Fruit fly (Drosophila melanogaster) whole organism, embryonic: ENCODE results near the gene eIF2gamma.
A peak's percentile ranks its signal among the peaks of the same experiment; 100 is the strongest.

Experiments used
- Abd-B ChIP-seq: fragments of 200-800 bp; sonication (Bioruptor generic); optimal IDR thresholded peaks from 2 replicates; lab custom pipeline; 2018; ENCODE audit warnings: missing biosample characterization, mild to moderate bottlenecking, missing genetic modification characterization, moderate library complexity
- Aef1 ChIP-seq: fragments of 200-800 bp; sonication (Bioruptor generic); IDR thresholded peaks from 3 replicates; pipeline ENCODE4 v1.3.6; 2022; ENCODE audit warnings: missing biosample characterization, missing genetic modification characterization
- Atf-2 ChIP-seq: fragments of 200-800 bp; sonication (Bioruptor generic); optimal IDR thresholded peaks from 2 replicates; lab custom pipeline; 2016; ENCODE audit warnings: missing biosample characterization, missing genetic modification characterization
- C15 ChIP-seq: fragments of 200-800 bp; sonication (Bioruptor generic); IDR thresholded peaks from 3 replicates; pipeline ENCODE4 v1.3.6; 2022; ENCODE audit warnings: missing biosample characterization, missing genetic modification characterization
- CG10209 ChIP-seq: fragments of 200-800 bp; sonication (Bioruptor generic); optimal IDR thresholded peaks from 3 replicates; lab custom pipeline; 2017; ENCODE audit warnings: missing biosample characterization, mild to moderate bottlenecking, missing genetic modification characterization, missing genetic modification reagents
- CG10462 ChIP-seq: fragments of 200-800 bp; sonication (Bioruptor generic); optimal IDR thresholded peaks from 2 replicates; lab custom pipeline; 2016; ENCODE audit warnings: missing biosample characterization, missing genetic modification characterization
- CG14667 ChIP-seq: fragments of 200-800 bp; sonication (Bioruptor generic); IDR thresholded peaks from 2 replicates; pipeline ENCODE4 v1.3.6; 2022; ENCODE audit warnings: missing biosample characterization, missing genetic modification characterization
- CG15011 ChIP-seq: fragments of 200-800 bp; sonication (Bioruptor generic); optimal IDR thresholded peaks from 3 replicates; lab custom pipeline; 2018; ENCODE audit warnings: missing biosample characterization, mild to moderate bottlenecking, missing genetic modification characterization
- CG15601 ChIP-seq: fragments of 200-800 bp; sonication (Bioruptor generic); optimal IDR thresholded peaks from 3 replicates; lab custom pipeline; 2019; ENCODE audit warnings: missing biosample characterization, mild to moderate bottlenecking, missing genetic modification characterization, moderate library complexity
- CG1647 ChIP-seq: fragments of 200-800 bp; sonication (Bioruptor generic); optimal IDR thresholded peaks from 3 replicates; lab custom pipeline; 2016; ENCODE audit warnings: missing biosample characterization, missing genetic modification characterization
- CG1832 ChIP-seq: fragments of 200-800 bp; sonication (Bioruptor generic); optimal IDR thresholded peaks from 2 replicates; lab custom pipeline; 2017; ENCODE audit warnings: missing biosample characterization, mild to moderate bottlenecking, missing genetic modification characterization, inconsistent platforms
- CG2129 ChIP-seq: fragments of 200-800 bp; sonication (Bioruptor generic); IDR thresholded peaks from 2 replicates; pipeline ENCODE4 v1.3.6; 2022; ENCODE audit warnings: missing biosample characterization, missing genetic modification characterization; ENCODE audit not compliant: partially characterized antibody
- CG2202 ChIP-seq: fragments of 200-800 bp; sonication (Bioruptor generic); optimal IDR thresholded peaks from 2 replicates; lab custom pipeline; 2018; ENCODE audit warnings: missing biosample characterization, mild to moderate bottlenecking, missing genetic modification characterization
- CG2712 ChIP-seq: fragments of 200-800 bp; optimal IDR thresholded peaks from 3 replicates; lab custom pipeline; 2019; ENCODE audit warnings: missing biosample characterization, mild to moderate bottlenecking, missing genetic modification characterization, moderate library complexity
- CG30020 ChIP-seq: fragments of 200-800 bp; optimal IDR thresholded peaks from 2 replicates; lab custom pipeline; 2019; ENCODE audit warnings: missing biosample characterization, mild to moderate bottlenecking, missing genetic modification characterization, moderate library complexity
- CG42726 ChIP-seq: fragments of 200-800 bp; sonication (Bioruptor generic); IDR thresholded peaks from 2 replicates; pipeline ENCODE4 v1.3.6; 2022; ENCODE audit warnings: missing biosample characterization, missing genetic modification characterization; ENCODE audit not compliant: partially characterized antibody
- CG4328 ChIP-seq: fragments of 200-800 bp; sonication (Bioruptor generic); optimal IDR thresholded peaks from 3 replicates; lab custom pipeline; 2017; ENCODE audit warnings: missing biosample characterization, missing genetic modification reagents, missing genetic modification characterization
- CG6254 ChIP-seq: fragments of 200-800 bp; sonication (Bioruptor generic); optimal IDR thresholded peaks from 3 replicates; lab custom pipeline; 2017; ENCODE audit warnings: mild to moderate bottlenecking, missing biosample characterization, missing genetic modification reagents, missing genetic modification characterization
- CG7963 ChIP-seq: fragments of 200-800 bp; sonication (Bioruptor generic); IDR thresholded peaks from 3 replicates; pipeline ENCODE4 v1.3.6; 2022; ENCODE audit warnings: missing biosample characterization, missing genetic modification characterization; ENCODE audit not compliant: partially characterized antibody
- CG8924 ChIP-seq: fragments of 200-800 bp; optimal IDR thresholded peaks from 3 replicates; lab custom pipeline; 2019; ENCODE audit warnings: missing biosample characterization, mild to moderate bottlenecking, missing genetic modification characterization, moderate library complexity
- CrebB ChIP-seq: fragments of 200-800 bp; sonication (Bioruptor generic); optimal IDR thresholded peaks from 3 replicates; lab custom pipeline; 2018; ENCODE audit warnings: missing biosample characterization, mild to moderate bottlenecking, missing genetic modification characterization
- GATAe ChIP-seq: fragments of 200-800 bp; sonication (Bioruptor generic); conservative IDR thresholded peaks from 2 replicates; pipeline ENCODE4 v1.3.6; 2022; ENCODE audit warnings: missing biosample characterization, missing genetic modification characterization
- Hey ChIP-seq: fragments of 200-800 bp; sonication (Bioruptor generic); optimal IDR thresholded peaks from 3 replicates; lab custom pipeline; 2018; ENCODE audit warnings: missing biosample characterization, mild to moderate bottlenecking, missing genetic modification characterization
- Hmx ChIP-seq: fragments of 200-800 bp; sonication (Bioruptor generic); optimal IDR thresholded peaks from 2 replicates; lab custom pipeline; 2016; ENCODE audit warnings: missing biosample characterization, missing genetic modification characterization
- Hr39 ChIP-seq: fragments of >200 bp; optimal IDR thresholded peaks from 2 replicates; lab custom pipeline; 2017
- Oli ChIP-seq: fragments of 200-800 bp; sonication (Bioruptor generic); optimal IDR thresholded peaks from 2 replicates; lab custom pipeline; 2018; ENCODE audit warnings: missing biosample characterization, mild to moderate bottlenecking, missing genetic modification characterization, moderate library complexity
- Opbp ChIP-seq: fragments of 200-800 bp; sonication (Bioruptor generic); IDR thresholded peaks from 3 replicates; pipeline ENCODE4 v1.3.6; 2022; ENCODE audit warnings: missing biosample characterization, missing genetic modification characterization; ENCODE audit not compliant: partially characterized antibody
- Sox100B ChIP-seq: fragments of 200-800 bp; sonication (Bioruptor generic); optimal IDR thresholded peaks from 3 replicates; lab custom pipeline; 2018; ENCODE audit warnings: missing biosample characterization, mild to moderate bottlenecking, missing genetic modification characterization
- TFAM ChIP-seq: fragments of 200-800 bp; sonication (Bioruptor generic); optimal IDR thresholded peaks from 2 replicates; lab custom pipeline; 2017; ENCODE audit warnings: missing biosample characterization, missing genetic modification characterization, inconsistent platforms
- Taf1 ChIP-seq: fragments of 200-800 bp; sonication (Bioruptor generic); IDR thresholded peaks from 2 replicates; pipeline ENCODE4 v1.3.6; 2022; ENCODE audit warnings: missing biosample characterization, missing genetic modification characterization
- Xbp1 ChIP-seq: fragments of 200-800 bp; sonication (Bioruptor generic); optimal IDR thresholded peaks from 3 replicates; lab custom pipeline; 2016; ENCODE audit warnings: missing biosample characterization, mild to moderate bottlenecking, missing genetic modification characterization
- ab ChIP-seq: fragments of 200-800 bp; sonication (Bioruptor generic); optimal IDR thresholded peaks from 2 replicates; lab custom pipeline; 2016; ENCODE audit warnings: missing biosample characterization, missing genetic modification characterization
- ase ChIP-seq: fragments of 200-800 bp; sonication (Bioruptor generic); IDR thresholded peaks from 3 replicates; pipeline ENCODE4 v1.3.6; 2022; ENCODE audit warnings: missing biosample characterization, missing genetic modification characterization
- bcd ChIP-seq: fragments of 200-800 bp; sonication (Bioruptor generic); optimal IDR thresholded peaks from 2 replicates; lab custom pipeline; 2017; ENCODE audit warnings: missing biosample characterization, mild to moderate bottlenecking, missing genetic modification characterization
- bigmax ChIP-seq: fragments of 200-800 bp; sonication (Bioruptor generic); optimal IDR thresholded peaks from 2 replicates; lab custom pipeline; 2018; ENCODE audit warnings: missing biosample characterization, mild to moderate bottlenecking, missing genetic modification characterization
- bsh ChIP-seq, 2 experiments: fragments of 200-800 bp; sonication (Bioruptor generic); optimal IDR thresholded peaks; 2 replicates each; lab custom pipeline; 2017 to 2018; ENCODE audit warnings: mild to moderate bottlenecking in 2 of 2, missing biosample characterization in 2 of 2, missing genetic modification characterization in 2 of 2, moderate library complexity in 1 of 2
- chn ChIP-seq: fragments of 200-800 bp; sonication (Bioruptor generic); optimal IDR thresholded peaks from 2 replicates; lab custom pipeline; 2016; ENCODE audit warnings: missing biosample characterization, missing genetic modification characterization
- fd64A ChIP-seq: fragments of 200-800 bp; sonication (Bioruptor generic); optimal IDR thresholded peaks from 3 replicates; lab custom pipeline; 2018; ENCODE audit warnings: missing biosample characterization, mild to moderate bottlenecking, missing genetic modification characterization
- gem ChIP-seq: fragments of 200-800 bp; sonication (Bioruptor generic); optimal IDR thresholded peaks from 2 replicates; lab custom pipeline; 2019; ENCODE audit warnings: missing biosample characterization, mild to moderate bottlenecking, missing genetic modification characterization, moderate library complexity
- jing ChIP-seq: fragments of 200-800 bp; sonication (Bioruptor generic); optimal IDR thresholded peaks from 2 replicates; lab custom pipeline; 2018; ENCODE audit warnings: missing biosample characterization, mild to moderate bottlenecking, missing genetic modification characterization
- jumu ChIP-seq: fragments of 200-800 bp; sonication (Bioruptor generic); optimal IDR thresholded peaks from 3 replicates; lab custom pipeline; 2016; ENCODE audit warnings: missing biosample characterization, missing genetic modification characterization
- peb ChIP-seq: fragments of 200-800 bp; sonication (Bioruptor generic); IDR thresholded peaks from 2 replicates; pipeline ENCODE4 v1.3.6; 2022; ENCODE audit warnings: missing biosample characterization, missing genetic modification characterization
- repo ChIP-seq: fragments of 200-800 bp; sonication (Bioruptor generic); optimal IDR thresholded peaks from 2 replicates; lab custom pipeline; 2016; ENCODE audit warnings: missing biosample characterization, missing genetic modification characterization
- ssp ChIP-seq: fragments of 200-800 bp; sonication (Bioruptor generic); IDR thresholded peaks from 2 replicates; pipeline ENCODE4 v1.3.6; 2022; ENCODE audit warnings: missing biosample characterization, missing genetic modification characterization
- trem ChIP-seq: fragments of 200-800 bp; optimal IDR thresholded peaks from 3 replicates; lab custom pipeline; 2019; ENCODE audit warnings: missing biosample characterization, mild to moderate bottlenecking, missing genetic modification characterization, moderate library complexity
- ttk ChIP-seq: fragments of 200-800 bp; sonication (Bioruptor generic); IDR thresholded peaks from 2 replicates; pipeline ENCODE4 v2.1.2; 2022; ENCODE audit warnings: missing biosample characterization, missing genetic modification characterization
- vvl ChIP-seq: fragments of 200-800 bp; sonication (Bioruptor generic); IDR thresholded peaks from 2 replicates; pipeline ENCODE4 v1.3.6; 2022; ENCODE audit warnings: missing biosample characterization, missing genetic modification characterization
- zf30C ChIP-seq: fragments of 200-800 bp; sonication (Bioruptor generic); optimal IDR thresholded peaks from 3 replicates; lab custom pipeline; 2018; ENCODE audit warnings: missing biosample characterization, mild to moderate bottlenecking, missing genetic modification characterization
- zfh2 ChIP-seq: fragments of 200-800 bp; sonication (Bioruptor generic); optimal IDR thresholded peaks from 2 replicates; lab custom pipeline; 2016; ENCODE audit warnings: missing biosample characterization, missing genetic modification characterization

The eIF2gamma gene

dm6 chr3R:15208712-15209499 lies 54.4 kb downstream of the eIF2gamma start, which contains the start of the genes Spn88Eb and Mau2:
Spn88Eb (minus strand) TSS chr3R:15208762.
Mau2 (plus strand) TSS chr3R:15209204.
- no peak for TF ChIP-seq bigmax
- TF ChIP-seq Oli (tag; lab: Kevin White, UChicago), result peak; percentile 37
- TF ChIP-seq CG42726, result peak; percentile 67
- TF ChIP-seq CG10209 (GFP tag; lab: Kevin White, UChicago), result peak; percentile 40
- peak; percentile 75 for TF ChIP-seq Xbp1 (GFP tag; lab: Kevin White, UChicago)
- peak; percentile 90 for TF ChIP-seq CG2712 (tag; lab: Kevin White, UChicago)
- no peak for TF ChIP-seq CG10462 (GFP tag; lab: Kevin White, UChicago)
- TF ChIP-seq CG14667 (GFP tag; lab: Robert Waterston, UW), result peak; percentile 82
- peak; percentile 42; the same call in 1 of the 3 replicates for TF ChIP-seq ase
- TF ChIP-seq CG1832 (GFP tag; lab: Kevin White, UChicago), result no peak
- TF ChIP-seq chn (GFP tag; lab: Kevin White, UChicago), result peak; percentile 75
- TF ChIP-seq CG6254 (GFP tag; lab: Kevin White, UChicago), result no peak
- TF ChIP-seq jumu (GFP tag; lab: Kevin White, UChicago), result peak; percentile 76
- TF ChIP-seq trem, result peak; percentile 49
- peak; percentile 46 for TF ChIP-seq CG8924 (tag; lab: Kevin White, UChicago)
- peak; percentile 67 for TF ChIP-seq bcd (GFP tag; lab: Kevin White, UChicago)
- no peak; the same call in 1 of the 2 replicates for TF ChIP-seq CG2129 (GFP tag; lab: Robert Waterston, UW)
- TF ChIP-seq Sox100B, result no peak
- peak; percentile 68 for TF ChIP-seq ttk (GFP tag; lab: Robert Waterston, UW)
- peak; percentile 82 for TF ChIP-seq ssp (GFP tag; lab: Robert Waterston, UW)
- TF ChIP-seq Opbp, result peak; percentile 84
- TF ChIP-seq zfh2, result peak; percentile 77
- peak; percentile 22 for TF ChIP-seq CrebB (tag; lab: Kevin White, UChicago)
- no peak for TF ChIP-seq gem (tag; lab: Kevin White, UChicago)
- TF ChIP-seq vvl, result peak; percentile 83
- peak; percentile 96 for TF ChIP-seq CG15601 (tag; lab: Kevin White, UChicago)
- peak; percentile 23 for TF ChIP-seq repo (GFP tag; lab: Kevin White, UChicago)
- peak; percentile 43 for TF ChIP-seq CG4328 (GFP tag; lab: Kevin White, UChicago)
- TF ChIP-seq CG1647 (GFP tag; lab: Kevin White, UChicago), result peak; percentile 66
- TF ChIP-seq C15, result no peak
- peak; percentile 72 for TF ChIP-seq CG30020
- TF ChIP-seq Hey (tag; lab: Kevin White, UChicago), result no peak
- no peak for TF ChIP-seq CG2202
- peak; percentile 63 for TF ChIP-seq Abd-B (GFP tag; lab: Kevin White, UChicago)
- TF ChIP-seq bsh (GFP tag; optimal IDR thresholded peaks at IDR 0.05; lab: Kevin White, UChicago), result peak in 1 of 2 experiments; percentile 46
- no peak for TF ChIP-seq CG15011 (GFP tag; lab: Kevin White, UChicago)
- TF ChIP-seq zf30C (GFP tag; lab: Kevin White, UChicago), result no peak
- no peak for TF ChIP-seq Atf-2 (GFP tag; lab: Kevin White, UChicago)
- TF ChIP-seq Hmx (GFP tag; lab: Kevin White, UChicago), result no peak
- no peak for TF ChIP-seq Hr39 (lab: Kevin White, UChicago)
- no peak; the same call in 1 of the 3 replicates for TF ChIP-seq CG7963 (GFP tag; lab: Robert Waterston, UW)
- 0 out of 2 replicates have a peak, but pooled peaks have one; percentile 33 for TF ChIP-seq peb (GFP tag; lab: Robert Waterston, UW)
- TF ChIP-seq Taf1 (GFP tag; lab: Robert Waterston, UW), result no peak; the same call in 1 of the 2 replicates
- TF ChIP-seq fd64A, result no peak
- TF ChIP-seq TFAM (GFP tag; lab: Kevin White, UChicago), result no peak
- TF ChIP-seq GATAe (GFP tag; lab: Robert Waterston, UW), result no peak; the same call in 1 of the 2 replicates
- TF ChIP-seq Aef1 (GFP tag; lab: Robert Waterston, UW), result peak; percentile 69
- TF ChIP-seq jing (GFP tag; lab: Kevin White, UChicago), result no peak
- no peak for TF ChIP-seq ab (GFP tag; lab: Kevin White, UChicago)
